Worm (Caenorhabditis elegans) whole organism, mixed stage, embryonic: ENCODE measurements around the gene noca-1.

Source experiments
- M03D4.4 ChIP-seq: sonication (generic microtip); optimal IDR thresholded peaks from 2 replicates; lab custom pipeline; 2017; ENCODE audit warnings: mild to moderate bottlenecking, missing genetic modification characterization, missing compliant biosample characterization
- bed-3 ChIP-seq: fragments of 200-800 bp; sonication (Bioruptor generic); optimal IDR thresholded peaks from 3 replicates; lab custom pipeline; 2018; ENCODE audit warnings: mild to moderate bottlenecking, missing genetic modification characterization, moderate library complexity, missing compliant biosample characterization
- blmp-1 ChIP-seq: fragments of 150-350 bp; optimal IDR thresholded peaks from 2 replicates; lab custom pipeline; 2014; ENCODE audit warnings: missing biosample characterization, missing genetic modification characterization
- ceh-39 ChIP-seq: fragments of 150-350 bp; optimal IDR thresholded peaks from 2 replicates; lab custom pipeline; 2014; ENCODE audit warnings: missing biosample characterization, missing genetic modification characterization
- ceh-43 ChIP-seq: fragments of 200-800 bp; sonication (Bioruptor generic); optimal IDR thresholded peaks from 2 replicates; lab custom pipeline; 2018; ENCODE audit warnings: mild to moderate bottlenecking, missing genetic modification characterization, moderate library complexity, missing compliant biosample characterization
- ceh-83 ChIP-seq: fragments of 200-800 bp; sonication (Bioruptor generic); optimal IDR thresholded peaks from 2 replicates; lab custom pipeline; 2018; ENCODE audit warnings: mild to moderate bottlenecking, missing genetic modification characterization, missing compliant biosample characterization
- ces-1 ChIP-seq: fragments of 150-350 bp; optimal IDR thresholded peaks from 2 replicates; lab custom pipeline; 2014; ENCODE audit warnings: missing biosample characterization, missing genetic modification reagents, missing genetic modification characterization
- cnd-1 ChIP-seq: fragments of 200-800 bp; sonication (Bioruptor generic); optimal IDR thresholded peaks from 2 replicates; lab custom pipeline; 2018; ENCODE audit warnings: mild to moderate bottlenecking, missing genetic modification characterization, missing compliant biosample characterization
- drap-1 ChIP-seq: fragments of 200-800 bp; sonication (Bioruptor generic); optimal IDR thresholded peaks from 3 replicates; lab custom pipeline; 2018; ENCODE audit warnings: mild to moderate bottlenecking, missing genetic modification characterization, missing compliant biosample characterization
- elt-1 ChIP-seq: sonication (generic microtip); optimal IDR thresholded peaks from 2 replicates; lab custom pipeline; 2017; ENCODE audit warnings: missing genetic modification characterization, mild to moderate bottlenecking, missing compliant biosample characterization, antibody characterized with exemption, moderate library complexity, borderline replicate concordance; ENCODE audit not compliant: insufficient read depth
- elt-3 ChIP-seq: fragments of 150-350 bp; optimal IDR thresholded peaks from 2 replicates; lab custom pipeline; 2014; ENCODE audit warnings: missing biosample characterization, missing genetic modification characterization
- flh-1 ChIP-seq: fragments of 200-800 bp; sonication (Bioruptor generic); optimal IDR thresholded peaks from 2 replicates; lab custom pipeline; 2018; ENCODE audit warnings: mild to moderate bottlenecking, missing genetic modification characterization, moderate library complexity, missing compliant biosample characterization
- ham-2 ChIP-seq: fragments of 200-800 bp; sonication (Bioruptor generic); optimal IDR thresholded peaks from 2 replicates; lab custom pipeline; 2018; ENCODE audit warnings: mild to moderate bottlenecking, missing genetic modification characterization, missing compliant biosample characterization
- hlh-1 ChIP-seq: fragments of 150-350 bp; optimal IDR thresholded peaks from 2 replicates; lab custom pipeline; 2014; ENCODE audit warnings: missing biosample characterization, missing genetic modification reagents, missing genetic modification characterization
- lin-13 ChIP-seq: fragments of 150-350 bp; optimal IDR thresholded peaks from 2 replicates; lab custom pipeline; 2014; ENCODE audit warnings: missing biosample characterization, missing genetic modification characterization
- lin-32 ChIP-seq: fragments of 200-800 bp; sonication (Bioruptor generic); optimal IDR thresholded peaks from 2 replicates; lab custom pipeline; 2018; ENCODE audit warnings: mild to moderate bottlenecking, missing genetic modification characterization, missing compliant biosample characterization
- lsy-2 ChIP-seq: fragments of 150-350 bp; optimal IDR thresholded peaks from 2 replicates; lab custom pipeline; 2014; ENCODE audit warnings: missing biosample characterization, missing genetic modification characterization
- mab-5 ChIP-seq: fragments of 150-350 bp; optimal IDR thresholded peaks from 2 replicates; lab custom pipeline; 2014; ENCODE audit warnings: missing biosample characterization, missing genetic modification characterization
- mep-1 ChIP-seq: fragments of 150-350 bp; optimal IDR thresholded peaks from 2 replicates; lab custom pipeline; 2017; ENCODE audit warnings: missing biosample characterization, missing genetic modification reagents, missing genetic modification characterization, inconsistent platforms
- mls-2 ChIP-seq: sonication (generic microtip); optimal IDR thresholded peaks from 2 replicates; lab custom pipeline; 2016; ENCODE audit warnings: mild to moderate bottlenecking, missing genetic modification characterization, moderate library complexity, missing compliant biosample characterization
- nhr-12 ChIP-seq: fragments of 150-350 bp; optimal IDR thresholded peaks from 2 replicates; lab custom pipeline; 2014; ENCODE audit warnings: missing biosample characterization, missing genetic modification characterization
- nhr-2 ChIP-seq: fragments of 150-350 bp; optimal IDR thresholded peaks from 2 replicates; lab custom pipeline; 2014; ENCODE audit warnings: missing biosample characterization, missing genetic modification characterization
- nhr-237 ChIP-seq: fragments of 150-350 bp; optimal IDR thresholded peaks from 2 replicates; lab custom pipeline; 2014; ENCODE audit warnings: missing biosample characterization, missing genetic modification characterization
- nhr-28 ChIP-seq: fragments of 150-350 bp; optimal IDR thresholded peaks from 2 replicates; lab custom pipeline; 2014; ENCODE audit warnings: missing biosample characterization, missing genetic modification characterization
- nhr-76 ChIP-seq: sonication (generic microtip); optimal IDR thresholded peaks from 2 replicates; lab custom pipeline; 2017; ENCODE audit warnings: missing biosample characterization, missing genetic modification characterization
- pha-4 ChIP-seq: fragments of 150-350 bp; optimal IDR thresholded peaks from 2 replicates; lab custom pipeline; 2018; ENCODE audit warnings: missing biosample characterization, missing genetic modification reagents, missing genetic modification characterization
- sem-2 ChIP-seq: fragments of 200-800 bp; sonication (Bioruptor generic); optimal IDR thresholded peaks from 2 replicates; lab custom pipeline; 2018; ENCODE audit warnings: mild to moderate bottlenecking, missing genetic modification characterization, missing compliant biosample characterization
- snpc-4 ChIP-seq: fragments of 150-350 bp; optimal IDR thresholded peaks from 2 replicates; lab custom pipeline; 2014; ENCODE audit warnings: missing biosample characterization, missing genetic modification characterization
- sptf-1 ChIP-seq: sonication (generic microtip); optimal IDR thresholded peaks from 2 replicates; lab custom pipeline; 2017; ENCODE audit warnings: mild to moderate bottlenecking, missing genetic modification characterization, moderate library complexity, missing compliant biosample characterization
- tbx-8 ChIP-seq: fragments of 200-800 bp; sonication (Bioruptor generic); optimal IDR thresholded peaks from 2 replicates; lab custom pipeline; 2018; ENCODE audit warnings: mild to moderate bottlenecking, missing genetic modification characterization, moderate library complexity, missing compliant biosample characterization
- unc-120 ChIP-seq: sonication (generic microtip); optimal IDR thresholded peaks from 2 replicates; lab custom pipeline; 2017; ENCODE audit warnings: missing genetic modification characterization, missing compliant biosample characterization; ENCODE audit not compliant: poor library complexity, severe bottlenecking
- unc-39 ChIP-seq: fragments of 150-350 bp; optimal IDR thresholded peaks from 2 replicates; lab custom pipeline; 2014; ENCODE audit warnings: missing biosample characterization, missing genetic modification characterization
- unc-62 ChIP-seq: fragments of 150-350 bp; optimal IDR thresholded peaks from 2 replicates; lab custom pipeline; 2014; ENCODE audit warnings: missing biosample characterization, missing genetic modification reagents, missing genetic modification characterization
- zip-8 ChIP-seq: fragments of 150-350 bp; optimal IDR thresholded peaks from 2 replicates; lab custom pipeline; 2014; ENCODE audit warnings: missing biosample characterization, missing genetic modification characterization
- ztf-11 ChIP-seq: fragments of 150-350 bp; optimal IDR thresholded peaks from 2 replicates; lab custom pipeline; 2014; ENCODE audit warnings: missing biosample characterization, missing genetic modification characterization

noca-1 gene

ce11 chrV:13170497-13170896, 17.8 kb downstream of the noca-1 start:
- TF ChIP-seq ces-1 (GFP tag; lab: Kevin White, UChicago), result peak; percentile 82
- no peak for TF ChIP-seq nhr-76
- no peak for TF ChIP-seq zip-8 (tag; lab: Kevin White, UChicago)
- no peak for TF ChIP-seq tbx-8 (GFP tag; lab: Kevin White, UChicago)
- no peak for TF ChIP-seq mab-5 (tag; lab: Kevin White, UChicago)
- no peak for TF ChIP-seq unc-39 (tag; lab: Kevin White, UChicago)
- no peak for TF ChIP-seq nhr-237 (tag; lab: Kevin White, UChicago)

ce11 chrV:13173718-13174117, 21.0 kb downstream of the noca-1 start:
- TF ChIP-seq unc-39 (tag; lab: Kevin White, UChicago), result no peak
- peak; percentile 20 for TF ChIP-seq blmp-1 (tag; lab: Kevin White, UChicago)
- no peak for TF ChIP-seq ham-2
- no peak for TF ChIP-seq bed-3 (GFP tag; lab: Kevin White, UChicago)
- no peak for TF ChIP-seq hlh-1
- TF ChIP-seq nhr-28 (tag; lab: Kevin White, UChicago), result no peak
- TF ChIP-seq, all 35 proteins: peak for 1

ce11 chrV:13176117-13176753, 23.5 kb downstream of the noca-1 start, which contains the start of gene him-17:
Gene him-17, plus strand, starts transcription at chrV:13176711.
- TF ChIP-seq ceh-39, result no peak
- no peak for TF ChIP-seq lin-32
- TF ChIP-seq nhr-237 (tag; lab: Kevin White, UChicago), result peak; percentile 2
- TF ChIP-seq elt-3 (tag; lab: Kevin White, UChicago), result no peak
- TF ChIP-seq drap-1 (GFP tag; lab: Kevin White, UChicago), result peak; percentile 54
- TF ChIP-seq nhr-28 (tag; lab: Kevin White, UChicago), result no peak
- no peak for TF ChIP-seq nhr-76
- no peak for TF ChIP-seq ces-1 (GFP tag; lab: Kevin White, UChicago)
- TF ChIP-seq ham-2, result peak; percentile 39
- peak; percentile 72 for TF ChIP-seq mep-1 (tag; lab: Kevin White, UChicago)
- TF ChIP-seq blmp-1 (tag; lab: Kevin White, UChicago), result no peak
- TF ChIP-seq tbx-8 (GFP tag; lab: Kevin White, UChicago), result no peak
- TF ChIP-seq flh-1 (GFP tag; lab: Kevin White, UChicago), result no peak
- peak; percentile 72 for TF ChIP-seq sptf-1 (tag; lab: Kevin White, UChicago)
- peak; percentile 47 for TF ChIP-seq lin-13
- TF ChIP-seq pha-4, result peak; percentile 57
- peak; percentile 67 for TF ChIP-seq M03D4.4
- peak; percentile 43 for TF ChIP-seq unc-120 (tag; lab: Kevin White, UChicago)
- peak; percentile 49 for TF ChIP-seq sem-2 (GFP tag; lab: Kevin White, UChicago)
- peak; percentile 85 for TF ChIP-seq mls-2 (tag; lab: Kevin White, UChicago)
- TF ChIP-seq ceh-83 (GFP tag; lab: Kevin White, UChicago), result peak; percentile 19
- peak; percentile 44 for TF ChIP-seq cnd-1
- no peak for TF ChIP-seq unc-62
- no peak for TF ChIP-seq nhr-2 (tag; lab: Kevin White, UChicago)
- peak; percentile 47 for TF ChIP-seq hlh-1
- peak; percentile 61 for TF ChIP-seq ceh-43 (GFP tag; lab: Kevin White, UChicago)
- TF ChIP-seq snpc-4 (tag; lab: Kevin White, UChicago), result no peak
- TF ChIP-seq unc-39 (tag; lab: Kevin White, UChicago), result no peak
- peak; percentile 42 for TF ChIP-seq bed-3 (GFP tag; lab: Kevin White, UChicago)
- TF ChIP-seq elt-1, result peak; percentile 40
- TF ChIP-seq zip-8 (tag; lab: Kevin White, UChicago), result no peak
- TF ChIP-seq nhr-12, result no peak
- TF ChIP-seq ztf-11, result peak; percentile 27
- TF ChIP-seq lsy-2 (tag; lab: Kevin White, UChicago), result peak; percentile 2
- TF ChIP-seq mab-5 (tag; lab: Kevin White, UChicago), result peak; percentile 65

- no peak for TF ChIP-seq sem-2 (GFP tag; lab: Kevin White, UChicago)
- TF ChIP-seq hlh-1, result no peak
- TF ChIP-seq ceh-39, result no peak
- TF ChIP-seq zip-8 (tag; lab: Kevin White, UChicago), result no peak
- no peak for TF ChIP-seq drap-1 (GFP tag; lab: Kevin White, UChicago)
Observed at ce11 chrV:13176814-13177213, 24.1 kb downstream of the noca-1 start.
